Fruit fly (Drosophila melanogaster) whole organism, embryonic: ENCODE measurements around the gene CG6843.
A peak's percentile ranks its signal among the peaks of the same experiment; 100 is the strongest.

ENCODE experiments used
- Atf-2 ChIP-seq: fragments of 200-800 bp; sonication (Bioruptor generic); optimal IDR thresholded peaks from 2 replicates; lab custom pipeline; 2016; ENCODE audit warnings: missing biosample characterization, missing genetic modification characterization
- CG12769 ChIP-seq: fragments of 200-800 bp; sonication (Bioruptor generic); optimal IDR thresholded peaks from 2 replicates; lab custom pipeline; 2019; ENCODE audit warnings: missing biosample characterization, mild to moderate bottlenecking, missing genetic modification characterization, moderate library complexity
- CG18262 ChIP-seq: fragments of 200-800 bp; optimal IDR thresholded peaks from 3 replicates; lab custom pipeline; 2019; ENCODE audit warnings: missing biosample characterization, mild to moderate bottlenecking, missing genetic modification characterization, moderate library complexity
- CG2712 ChIP-seq: fragments of 200-800 bp; optimal IDR thresholded peaks from 3 replicates; lab custom pipeline; 2019; ENCODE audit warnings: missing biosample characterization, mild to moderate bottlenecking, missing genetic modification characterization, moderate library complexity
- CG43689 ChIP-seq: fragments of 200-800 bp; sonication (Bioruptor generic); IDR thresholded peaks from 2 replicates; pipeline ENCODE4 v1.3.6; 2022; ENCODE audit warnings: missing biosample characterization, missing genetic modification characterization
- CG6254 ChIP-seq: fragments of 200-800 bp; sonication (Bioruptor generic); optimal IDR thresholded peaks from 3 replicates; lab custom pipeline; 2017; ENCODE audit warnings: mild to moderate bottlenecking, missing biosample characterization, missing genetic modification reagents, missing genetic modification characterization
- CG7372 ChIP-seq: fragments of 200-800 bp; sonication (Bioruptor generic); IDR thresholded peaks from 2 replicates; pipeline ENCODE4 v1.3.6; 2022; ENCODE audit warnings: missing biosample characterization, missing genetic modification characterization
- CG8944 ChIP-seq: fragments of 200-800 bp; sonication (Bioruptor generic); optimal IDR thresholded peaks from 3 replicates; lab custom pipeline; 2016; ENCODE audit warnings: missing biosample characterization, missing genetic modification characterization
- CoRest ChIP-seq: fragments of 200-800 bp; sonication (Bioruptor generic); optimal IDR thresholded peaks from 3 replicates; lab custom pipeline; 2018; ENCODE audit warnings: missing biosample characterization, mild to moderate bottlenecking, missing genetic modification characterization, moderate library complexity
- D19B ChIP-seq: fragments of 200-800 bp; sonication (Bioruptor generic); optimal IDR thresholded peaks from 2 replicates; lab custom pipeline; 2017; ENCODE audit warnings: missing biosample characterization, mild to moderate bottlenecking, missing genetic modification characterization
- Dbx ChIP-seq: fragments of 200-800 bp; sonication (Bioruptor generic); IDR thresholded peaks from 3 replicates; pipeline ENCODE4 v1.3.6; 2022; ENCODE audit warnings: missing biosample characterization, missing genetic modification characterization
- Deaf1 ChIP-seq: fragments of 200-800 bp; optimal IDR thresholded peaks from 3 replicates; lab custom pipeline; 2019; ENCODE audit warnings: missing biosample characterization, mild to moderate bottlenecking, missing genetic modification characterization, moderate library complexity
- Ets65A ChIP-seq: fragments of 200-800 bp; sonication (Bioruptor generic); peaks from one replicate; lab custom pipeline; 2016; ENCODE audit warnings: missing biosample characterization, missing genetic modification characterization
- Fer2 ChIP-seq: fragments of 200-800 bp; sonication (Bioruptor generic); optimal IDR thresholded peaks from 2 replicates; lab custom pipeline; 2018; ENCODE audit warnings: missing biosample characterization, mild to moderate bottlenecking, missing genetic modification characterization, moderate library complexity
- Hmr ChIP-seq: fragments of 200-800 bp; sonication (Bioruptor generic); optimal IDR thresholded peaks from 3 replicates; lab custom pipeline; 2017; ENCODE audit warnings: mild to moderate bottlenecking, missing biosample characterization, missing genetic modification reagents, missing genetic modification characterization
- Max ChIP-seq: fragments of 200-800 bp; sonication (Bioruptor generic); optimal IDR thresholded peaks from 2 replicates; lab custom pipeline; 2016; ENCODE audit warnings: missing biosample characterization, mild to moderate bottlenecking, missing genetic modification characterization
- NFAT ChIP-seq: fragments of 200-800 bp; sonication (Bioruptor generic); IDR thresholded peaks from 2 replicates; pipeline ENCODE4 v1.3.6; 2022; ENCODE audit warnings: missing biosample characterization, missing genetic modification characterization
- Nf-YB ChIP-seq: fragments of 200-800 bp; sonication (Bioruptor generic); optimal IDR thresholded peaks from 3 replicates; lab custom pipeline; 2019; ENCODE audit warnings: missing biosample characterization, mild to moderate bottlenecking, missing genetic modification characterization, moderate library complexity
- Nf-YC ChIP-seq: fragments of 200-800 bp; optimal IDR thresholded peaks from 3 replicates; lab custom pipeline; 2019; ENCODE audit warnings: missing biosample characterization, mild to moderate bottlenecking, missing genetic modification characterization, moderate library complexity
- Poxn ChIP-seq: fragments of 200-800 bp; sonication (Bioruptor generic); IDR thresholded peaks from 2 replicates; pipeline ENCODE4 v1.3.6; 2022; ENCODE audit warnings: missing biosample characterization, missing genetic modification characterization
- Stat92E ChIP-seq, 3 experiments: fragments of >200 bp in 2 of 3; fragments of 200-800 bp in 1 of 3; sonication (Bioruptor generic) in 1 of 3; optimal IDR thresholded peaks; 2 replicates each; lab custom pipeline; 2017 to 2019; ENCODE audit warnings: missing biosample characterization in 3 of 3, missing genetic modification characterization in 3 of 3, mild to moderate bottlenecking in 1 of 3, moderate library complexity in 1 of 3
- abd-A ChIP-seq: fragments of 200-800 bp; sonication (Bioruptor generic); optimal IDR thresholded peaks from 3 replicates; lab custom pipeline; 2019; ENCODE audit warnings: missing biosample characterization, mild to moderate bottlenecking, missing genetic modification characterization, moderate library complexity
- bigmax ChIP-seq: fragments of 200-800 bp; sonication (Bioruptor generic); optimal IDR thresholded peaks from 2 replicates; lab custom pipeline; 2018; ENCODE audit warnings: missing biosample characterization, mild to moderate bottlenecking, missing genetic modification characterization
- cato ChIP-seq: fragments of 200-800 bp; sonication (Bioruptor generic); optimal IDR thresholded peaks from 2 replicates; lab custom pipeline; 2016; ENCODE audit warnings: missing biosample characterization, missing genetic modification characterization, borderline replicate concordance
- chinmo ChIP-seq: fragments of 200-800 bp; sonication (Bioruptor generic); IDR thresholded peaks from 4 replicates; pipeline ENCODE4 v1.3.6; 2022; ENCODE audit warnings: missing biosample characterization, missing genetic modification characterization; ENCODE audit not compliant: partially characterized antibody
- dan ChIP-seq: fragments of 200-800 bp; sonication (Bioruptor generic); IDR thresholded peaks from 2 replicates; pipeline ENCODE4 v1.3.6; 2022; ENCODE audit warnings: missing biosample characterization, missing genetic modification characterization
- dimm ChIP-seq: fragments of 200-800 bp; sonication (Bioruptor generic); IDR thresholded peaks from 2 replicates; pipeline ENCODE4 v1.3.6; 2022; ENCODE audit warnings: missing biosample characterization, missing genetic modification characterization
- ewg ChIP-seq: fragments of 200-800 bp; sonication (Bioruptor generic); optimal IDR thresholded peaks from 3 replicates; lab custom pipeline; 2017; ENCODE audit warnings: mild to moderate bottlenecking, missing biosample characterization, missing genetic modification reagents, missing genetic modification characterization
- nmo ChIP-seq: fragments of 200-800 bp; sonication (Bioruptor generic); optimal IDR thresholded peaks from 2 replicates; lab custom pipeline; 2018; ENCODE audit warnings: missing biosample characterization, mild to moderate bottlenecking, missing genetic modification characterization, moderate library complexity
- pho ChIP-seq: fragments of 200-800 bp; sonication (Bioruptor generic); optimal IDR thresholded peaks from 2 replicates; lab custom pipeline; 2016; ENCODE audit warnings: missing biosample characterization, missing genetic modification characterization
- pita ChIP-seq: fragments of 200-800 bp; sonication (Bioruptor generic); optimal IDR thresholded peaks from 2 replicates; lab custom pipeline; 2017; ENCODE audit warnings: missing biosample characterization, mild to moderate bottlenecking, missing genetic modification characterization
- pros ChIP-seq: fragments of 200-800 bp; sonication (Bioruptor generic); optimal IDR thresholded peaks from 3 replicates; lab custom pipeline; 2019; ENCODE audit warnings: missing biosample characterization, mild to moderate bottlenecking, missing genetic modification characterization, moderate library complexity
- pzg ChIP-seq: fragments of 200-800 bp; sonication (Bioruptor generic); optimal IDR thresholded peaks from 3 replicates; lab custom pipeline; 2018; ENCODE audit warnings: missing biosample characterization, mild to moderate bottlenecking, missing genetic modification characterization, moderate library complexity
- sens-2 ChIP-seq: fragments of 200-800 bp; sonication (Bioruptor generic); IDR thresholded peaks from 2 replicates; pipeline ENCODE4 v1.3.6; 2022; ENCODE audit warnings: missing biosample characterization, missing genetic modification characterization
- shn ChIP-seq: fragments of 200-800 bp; sonication (Bioruptor generic); optimal IDR thresholded peaks from 3 replicates; lab custom pipeline; 2016; ENCODE audit warnings: missing biosample characterization, missing genetic modification characterization
- sima ChIP-seq: fragments of 200-800 bp; sonication (Bioruptor generic); optimal IDR thresholded peaks from 2 replicates; lab custom pipeline; 2016; ENCODE audit warnings: missing biosample characterization, missing genetic modification characterization
- tio ChIP-seq: fragments of 200-800 bp; sonication (Bioruptor generic); optimal IDR thresholded peaks from 2 replicates; lab custom pipeline; 2017; ENCODE audit warnings: missing biosample characterization, missing genetic modification characterization, inconsistent platforms
- trem ChIP-seq: fragments of 200-800 bp; optimal IDR thresholded peaks from 3 replicates; lab custom pipeline; 2019; ENCODE audit warnings: missing biosample characterization, mild to moderate bottlenecking, missing genetic modification characterization, moderate library complexity

CG6843 gene

dm6 chr3L:18854412-18854811, 47.0 kb upstream of the CG6843 start (continued):
- TF ChIP-seq cato (GFP tag; lab: Kevin White, UChicago), result no peak
- TF ChIP-seq sima (GFP tag; lab: Kevin White, UChicago), result no peak
- TF ChIP-seq NFAT (GFP tag; lab: Robert Waterston, UW), result no peak
- TF ChIP-seq pho, result no peak
- no peak for TF ChIP-seq dimm (GFP tag; lab: Robert Waterston, UW)
- no peak for TF ChIP-seq pzg (GFP tag; lab: Kevin White, UChicago)
- peak; percentile 62 for TF ChIP-seq pros (GFP tag; lab: Kevin White, UChicago)
- no peak for TF ChIP-seq dan (GFP tag; lab: Robert Waterston, UW)
- no peak for TF ChIP-seq Fer2 (tag; lab: Kevin White, UChicago)
- TF ChIP-seq Stat92E (GFP tag; optimal IDR thresholded peaks at IDR 0.05; lab: Kevin White, UChicago), result no peak
- TF ChIP-seq Poxn, result no peak
- no peak for TF ChIP-seq CoRest (tag; lab: Kevin White, UChicago)
- no peak for TF ChIP-seq Hmr (GFP tag; lab: Kevin White, UChicago)
- TF ChIP-seq Ets65A, result peak; percentile 64
- no peak for TF ChIP-seq CG8944 (GFP tag; lab: Kevin White, UChicago)
- TF ChIP-seq trem (tag; lab: Kevin White, UChicago), result no peak

dm6 chr3L:18860467-18860866, 40.9 kb upstream of the CG6843 start:
- peak; percentile 75; the same call in 1 of the 2 replicates for TF ChIP-seq CG7372
- no peak for TF ChIP-seq Dbx (GFP tag; lab: Robert Waterston, UW)
- no peak for TF ChIP-seq D19B (GFP tag; lab: Kevin White, UChicago)
- no peak for TF ChIP-seq bigmax (GFP tag; lab: Kevin White, UChicago)
- no peak for TF ChIP-seq CG43689
- no peak for TF ChIP-seq Max (GFP tag; lab: Kevin White, UChicago)
- TF ChIP-seq ewg (GFP tag; lab: Kevin White, UChicago), result peak; percentile 37
- TF ChIP-seq Ets65A, result peak; percentile 46
- TF ChIP-seq Atf-2, result no peak
- no peak for TF ChIP-seq CG2712 (tag; lab: Kevin White, UChicago)
- TF ChIP-seq Deaf1 (tag; lab: Kevin White, UChicago), result peak; percentile 93
- TF ChIP-seq shn (GFP tag; lab: Kevin White, UChicago), result no peak
- TF ChIP-seq nmo (GFP tag; lab: Kevin White, UChicago), result no peak
- no peak for TF ChIP-seq abd-A (tag; lab: Kevin White, UChicago)
- no peak for TF ChIP-seq tio
- TF ChIP-seq sens-2, result no peak
- peak; percentile 73 for TF ChIP-seq Nf-YB
- TF ChIP-seq pita (GFP tag; lab: Kevin White, UChicago), result no peak
- TF ChIP-seq Nf-YC, result peak; percentile 92

- TF ChIP-seq CG6254, result no peak
- TF ChIP-seq CG18262 (tag; lab: Kevin White, UChicago), result no peak
- TF ChIP-seq chinmo (GFP tag; lab: Robert Waterston, UW), result peak; percentile 65; the same call in 1 of the 4 replicates
- peak; percentile 44 for TF ChIP-seq Ets65A
- TF ChIP-seq CG12769 (tag; lab: Kevin White, UChicago), result peak; percentile 25
- TF ChIP-seq, all 482 proteins: peak for 3
These were observed 39.5 kb upstream of the CG6843 start for dm6 chr3L:18861893-18862292.
